Fruit fly (Drosophila melanogaster) whole organism, embryonic: ENCODE results near the gene cerv.

ENCODE experiments used
- Atf6 ChIP-seq: fragments of 200-800 bp; sonication (Bioruptor generic); IDR thresholded peaks from 2 replicates; pipeline ENCODE4 v1.3.6; 2022; ENCODE audit warnings: missing biosample characterization, missing genetic modification characterization
- CG10147 ChIP-seq: fragments of 200-800 bp; sonication (Bioruptor generic); optimal IDR thresholded peaks from 2 replicates; lab custom pipeline; 2019; ENCODE audit warnings: missing biosample characterization, mild to moderate bottlenecking, missing genetic modification characterization, moderate library complexity
- CG11247 ChIP-seq: fragments of 200-800 bp; sonication (Bioruptor generic); IDR thresholded peaks from 2 replicates; pipeline ENCODE4 v1.3.6; 2022; ENCODE audit warnings: missing biosample characterization, missing genetic modification characterization
- CG11398 ChIP-seq: fragments of 200-800 bp; sonication (Bioruptor generic); optimal IDR thresholded peaks from 2 replicates; lab custom pipeline; 2016; ENCODE audit warnings: missing biosample characterization, missing genetic modification characterization
- CG15479 ChIP-seq: fragments of 200-800 bp; sonication (Bioruptor generic); optimal IDR thresholded peaks from 3 replicates; lab custom pipeline; 2019; ENCODE audit warnings: missing biosample characterization, mild to moderate bottlenecking, missing genetic modification characterization, moderate library complexity
- CG1602 ChIP-seq: fragments of 200-800 bp; sonication (Bioruptor generic); optimal IDR thresholded peaks from 3 replicates; lab custom pipeline; 2016; ENCODE audit warnings: missing biosample characterization, missing genetic modification characterization
- CG17385 ChIP-seq: fragments of 200-800 bp; sonication (Bioruptor generic); optimal IDR thresholded peaks from 3 replicates; lab custom pipeline; 2018; ENCODE audit warnings: missing biosample characterization, mild to moderate bottlenecking, missing genetic modification characterization
- CG18599 ChIP-seq: fragments of 200-800 bp; sonication (Bioruptor generic); optimal IDR thresholded peaks from 3 replicates; lab custom pipeline; 2017; ENCODE audit warnings: missing biosample characterization, missing genetic modification characterization, mild to moderate bottlenecking, moderate library complexity, missing genetic modification reagents
- CG2116 ChIP-seq: fragments of 200-800 bp; sonication (Bioruptor generic); optimal IDR thresholded peaks from 3 replicates; lab custom pipeline; 2018; ENCODE audit warnings: missing biosample characterization, mild to moderate bottlenecking, missing genetic modification characterization
- CG2199 ChIP-seq: fragments of 200-800 bp; sonication (Bioruptor generic); IDR thresholded peaks from 3 replicates; pipeline ENCODE4 v1.3.6; 2022; ENCODE audit warnings: missing biosample characterization, missing genetic modification characterization
- CG31388 ChIP-seq: fragments of 200-800 bp; sonication (Bioruptor generic); optimal IDR thresholded peaks from 2 replicates; lab custom pipeline; 2016; ENCODE audit warnings: missing biosample characterization, missing genetic modification characterization
- CG31441 ChIP-seq: fragments of 200-800 bp; sonication (Bioruptor generic); IDR thresholded peaks from 2 replicates; pipeline ENCODE4 v1.3.6; 2022; ENCODE audit warnings: missing biosample characterization, missing genetic modification characterization
- CG32532 ChIP-seq: fragments of 200-800 bp; sonication (Bioruptor generic); IDR thresholded peaks from 2 replicates; pipeline ENCODE4 v1.3.6; 2022; ENCODE audit warnings: missing biosample characterization, missing genetic modification characterization
- CG3726 ChIP-seq: fragments of 200-800 bp; sonication (Bioruptor generic); IDR thresholded peaks from 3 replicates; pipeline ENCODE4, ENCODE4 v1.3.6; 2022; ENCODE audit warnings: missing biosample characterization, missing genetic modification characterization
- CG3847 ChIP-seq: fragments of 200-800 bp; sonication (Bioruptor generic); IDR thresholded peaks from 2 replicates; pipeline ENCODE4 v1.3.6; 2022; ENCODE audit warnings: missing biosample characterization, missing genetic modification characterization
- CG3995 ChIP-seq: fragments of 200-800 bp; sonication (Bioruptor generic); optimal IDR thresholded peaks from 3 replicates; lab custom pipeline; 2016; ENCODE audit warnings: missing biosample characterization, missing genetic modification characterization
- CG42726 ChIP-seq: fragments of 200-800 bp; sonication (Bioruptor generic); IDR thresholded peaks from 2 replicates; pipeline ENCODE4 v1.3.6; 2022; ENCODE audit warnings: missing biosample characterization, missing genetic modification characterization; ENCODE audit not compliant: partially characterized antibody
- CG5180 ChIP-seq: fragments of 200-800 bp; sonication (Bioruptor generic); optimal IDR thresholded peaks from 3 replicates; lab custom pipeline; 2017; ENCODE audit warnings: missing biosample characterization, missing genetic modification characterization, mild to moderate bottlenecking, moderate library complexity, missing genetic modification reagents
- CG5245 ChIP-seq: fragments of 200-800 bp; sonication (Bioruptor generic); optimal IDR thresholded peaks from 3 replicates; lab custom pipeline; 2016; ENCODE audit warnings: missing biosample characterization, missing genetic modification characterization
- CG6689 ChIP-seq: fragments of 200-800 bp; sonication (Bioruptor generic); IDR thresholded peaks from 2 replicates; pipeline ENCODE4 v1.3.6; 2022; ENCODE audit warnings: missing biosample characterization, missing genetic modification characterization
- CG9817 ChIP-seq: fragments of 200-800 bp; sonication (Bioruptor generic); optimal IDR thresholded peaks from 2 replicates; lab custom pipeline; 2018; ENCODE audit warnings: missing biosample characterization, mild to moderate bottlenecking, missing genetic modification characterization, moderate library complexity
- CoRest ChIP-seq: fragments of 200-800 bp; sonication (Bioruptor generic); optimal IDR thresholded peaks from 3 replicates; lab custom pipeline; 2018; ENCODE audit warnings: missing biosample characterization, mild to moderate bottlenecking, missing genetic modification characterization, moderate library complexity
- Dad ChIP-seq: fragments of 200-800 bp; sonication (Bioruptor generic); optimal IDR thresholded peaks from 3 replicates; lab custom pipeline; 2016; ENCODE audit warnings: missing biosample characterization, missing genetic modification characterization
- Dek ChIP-seq: fragments of 200-800 bp; sonication (Bioruptor generic); optimal IDR thresholded peaks from 3 replicates; lab custom pipeline; 2019; ENCODE audit warnings: missing biosample characterization, mild to moderate bottlenecking, missing genetic modification characterization, moderate library complexity
- E2f1 ChIP-seq: fragments of 200-800 bp; sonication (Bioruptor generic); IDR thresholded peaks from 2 replicates; pipeline ENCODE4 v1.3.6; 2022; ENCODE audit warnings: missing biosample characterization, missing genetic modification characterization
- Ets65A ChIP-seq: fragments of 200-800 bp; sonication (Bioruptor generic); peaks from one replicate; lab custom pipeline; 2016; ENCODE audit warnings: missing biosample characterization, missing genetic modification characterization
- Gug ChIP-seq: fragments of 200-800 bp; sonication (Bioruptor generic); IDR thresholded peaks from 4 replicates; pipeline ENCODE4 v1.3.6; 2022; ENCODE audit warnings: missing biosample characterization, missing genetic modification characterization
- Meics ChIP-seq: fragments of 200-800 bp; sonication (Bioruptor generic); optimal IDR thresholded peaks from 2 replicates; lab custom pipeline; 2017; ENCODE audit warnings: missing biosample characterization, mild to moderate bottlenecking, missing genetic modification characterization
- PHDP ChIP-seq: fragments of 200-800 bp; sonication (Bioruptor generic); optimal IDR thresholded peaks from 3 replicates; lab custom pipeline; 2018; ENCODE audit warnings: missing biosample characterization, mild to moderate bottlenecking, missing genetic modification characterization, moderate library complexity
- Vsx1 ChIP-seq: fragments of 200-800 bp; sonication (Bioruptor generic); optimal IDR thresholded peaks from 2 replicates; lab custom pipeline; 2017; ENCODE audit warnings: missing biosample characterization, mild to moderate bottlenecking, missing genetic modification characterization, missing genetic modification reagents
- amos ChIP-seq: fragments of 200-800 bp; sonication (Bioruptor generic); IDR thresholded peaks from 2 replicates; pipeline ENCODE4 v1.3.6; 2022; ENCODE audit warnings: missing biosample characterization, missing genetic modification characterization; ENCODE audit not compliant: partially characterized antibody
- bbx ChIP-seq: fragments of 200-800 bp; sonication (Bioruptor generic); IDR thresholded peaks from 2 replicates; pipeline ENCODE4 v1.3.6; 2022; ENCODE audit warnings: missing biosample characterization, missing genetic modification characterization; ENCODE audit not compliant: partially characterized antibody
- cas ChIP-seq: fragments of 200-800 bp; sonication (Bioruptor generic); IDR thresholded peaks from 2 replicates; pipeline ENCODE4 v1.3.6; 2022; ENCODE audit warnings: missing biosample characterization, missing genetic modification characterization
- cg ChIP-seq: fragments of 200-800 bp; sonication (Bioruptor generic); optimal IDR thresholded peaks from 3 replicates; lab custom pipeline; 2019; ENCODE audit warnings: missing biosample characterization, mild to moderate bottlenecking, missing genetic modification characterization, moderate library complexity
- croc ChIP-seq: fragments of 200-800 bp; sonication (Bioruptor generic); conservative IDR thresholded peaks from 3 replicates; pipeline ENCODE4 v1.3.6; 2022; ENCODE audit warnings: missing biosample characterization, missing genetic modification characterization
- dmrt11E ChIP-seq: fragments of 200-800 bp; sonication (Bioruptor generic); optimal IDR thresholded peaks from 3 replicates; lab custom pipeline; 2018; ENCODE audit warnings: missing biosample characterization, mild to moderate bottlenecking, missing genetic modification characterization, moderate library complexity
- dysf ChIP-seq: fragments of 200-800 bp; sonication (Bioruptor generic); IDR thresholded peaks from 3 replicates; pipeline ENCODE4 v1.3.6; 2022; ENCODE audit warnings: missing biosample characterization, missing genetic modification characterization
- fru ChIP-seq: fragments of >200 bp; optimal IDR thresholded peaks from 2 replicates; lab custom pipeline; 2017
- hb ChIP-seq: fragments of 200-800 bp; sonication (Bioruptor generic); IDR thresholded peaks from 3 replicates; pipeline ENCODE4 v1.3.6; 2022; ENCODE audit warnings: missing biosample characterization, missing genetic modification characterization; ENCODE audit not compliant: partially characterized antibody
- kni ChIP-seq: fragments of 200-800 bp; sonication (Bioruptor generic); optimal IDR thresholded peaks from 3 replicates; lab custom pipeline; 2017; ENCODE audit warnings: mild to moderate bottlenecking, missing biosample characterization, missing genetic modification reagents, missing genetic modification characterization
- phol ChIP-seq: fragments of 200-800 bp; sonication (Bioruptor generic); optimal IDR thresholded peaks from 3 replicates; lab custom pipeline; 2018; ENCODE audit warnings: missing biosample characterization, mild to moderate bottlenecking, missing genetic modification characterization, moderate library complexity
- sc ChIP-seq, 3 experiments: fragments of >200 bp in 2 of 3; fragments of 200-800 bp in 1 of 3; sonication (Bioruptor generic) in 1 of 3; optimal IDR thresholded peaks; 2 replicates in 2 of 3; 3 replicates in 1 of 3; lab custom pipeline; 2017; ENCODE audit warnings: mild to moderate bottlenecking in 1 of 3, missing biosample characterization in 1 of 3, missing genetic modification characterization in 1 of 3, missing genetic modification reagents in 1 of 3
- ssp ChIP-seq: fragments of 200-800 bp; sonication (Bioruptor generic); IDR thresholded peaks from 2 replicates; pipeline ENCODE4 v1.3.6; 2022; ENCODE audit warnings: missing biosample characterization, missing genetic modification characterization
- tgo ChIP-seq: fragments of 200-800 bp; sonication (Bioruptor generic); IDR thresholded peaks from 3 replicates; pipeline ENCODE4 v1.3.6; 2022; ENCODE audit warnings: missing biosample characterization, missing genetic modification characterization
- ttk ChIP-seq: fragments of 200-800 bp; sonication (Bioruptor generic); IDR thresholded peaks from 2 replicates; pipeline ENCODE4 v2.1.2; 2022; ENCODE audit warnings: missing biosample characterization, missing genetic modification characterization
- unc-4 ChIP-seq: fragments of 200-800 bp; sonication (Bioruptor generic); IDR thresholded peaks from 2 replicates; pipeline ENCODE4 v1.3.6; 2022; ENCODE audit warnings: missing biosample characterization, missing genetic modification characterization; ENCODE audit not compliant: partially characterized antibody

cerv gene

DNA sequence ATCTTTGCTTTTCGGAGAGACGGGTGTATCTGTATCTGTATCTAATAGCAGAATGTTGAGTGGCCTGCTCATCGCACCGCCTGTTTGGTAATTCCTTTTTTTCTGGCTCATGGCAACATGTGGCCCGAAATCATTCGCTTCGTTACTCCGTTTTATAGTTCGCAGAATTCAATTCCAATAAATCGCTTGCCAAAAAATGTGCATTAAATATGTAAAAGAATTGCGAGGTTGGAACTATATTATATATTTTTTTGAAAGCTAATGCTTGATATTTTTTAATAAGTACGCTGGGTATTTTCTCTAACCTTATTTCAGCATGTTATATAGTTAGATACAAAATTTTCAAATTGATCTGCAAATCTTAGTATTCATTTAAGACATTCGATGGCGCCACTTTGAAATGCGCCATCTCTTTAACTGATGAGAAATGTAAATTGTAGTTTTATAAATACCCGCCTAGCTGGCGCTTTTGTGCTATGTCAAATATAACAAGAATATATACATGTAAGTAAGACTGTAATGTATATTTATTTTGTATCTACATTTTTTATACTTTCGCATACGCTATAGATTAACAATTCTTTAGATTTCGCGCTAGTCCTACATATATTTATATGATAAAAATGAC is 16.4 kb upstream of the cerv start (continued):
- TF ChIP-seq Ets65A (GFP tag; lab: Kevin White, UChicago), result peak; percentile 69
- TF ChIP-seq phol (tag; lab: Kevin White, UChicago), result peak; percentile 18
- TF ChIP-seq dysf (GFP tag; lab: Robert Waterston, UW), result peak; percentile 55; the same call in 1 of the 3 replicates
- peak; percentile 66 for TF ChIP-seq CG42726
- no peak; the same call in 3 of the 4 replicates for TF ChIP-seq Gug (GFP tag; lab: Robert Waterston, UW)
- no peak for TF ChIP-seq CG17385 (GFP tag; lab: Kevin White, UChicago)
- TF ChIP-seq ssp (GFP tag; lab: Robert Waterston, UW), result 0 out of 2 replicates have a peak, but pooled peaks have one; percentile 15
- TF ChIP-seq Meics, result peak; percentile 27
- peak; percentile 28; the same call in 1 of the 2 replicates for TF ChIP-seq ttk
- peak; percentile 65 for TF ChIP-seq E2f1
- TF ChIP-seq tgo (GFP tag; lab: Robert Waterston, UW), result peak; percentile 49; the same call in 2 of the 3 replicates
- TF ChIP-seq Vsx1 (GFP tag; lab: Kevin White, UChicago), result peak; percentile 8
- 0 out of 3 replicates have a peak, but pooled peaks have one; percentile 31 for TF ChIP-seq hb (GFP tag; lab: Robert Waterston, UW)
- peak; percentile 66; the same call in 1 of the 3 replicates for TF ChIP-seq CG3726 (GFP tag; lab: Robert Waterston, UW)
- TF ChIP-seq CG2199 (GFP tag; lab: Robert Waterston, UW), result peak; percentile 96
- peak; percentile 77 for TF ChIP-seq CG11247 (GFP tag; lab: Robert Waterston, UW)
- TF ChIP-seq unc-4 (GFP tag; lab: Robert Waterston, UW), result 0 out of 2 replicates have a peak, but pooled peaks have one; percentile 34
- TF ChIP-seq, all 482 proteins: peak for 133

DNA sequence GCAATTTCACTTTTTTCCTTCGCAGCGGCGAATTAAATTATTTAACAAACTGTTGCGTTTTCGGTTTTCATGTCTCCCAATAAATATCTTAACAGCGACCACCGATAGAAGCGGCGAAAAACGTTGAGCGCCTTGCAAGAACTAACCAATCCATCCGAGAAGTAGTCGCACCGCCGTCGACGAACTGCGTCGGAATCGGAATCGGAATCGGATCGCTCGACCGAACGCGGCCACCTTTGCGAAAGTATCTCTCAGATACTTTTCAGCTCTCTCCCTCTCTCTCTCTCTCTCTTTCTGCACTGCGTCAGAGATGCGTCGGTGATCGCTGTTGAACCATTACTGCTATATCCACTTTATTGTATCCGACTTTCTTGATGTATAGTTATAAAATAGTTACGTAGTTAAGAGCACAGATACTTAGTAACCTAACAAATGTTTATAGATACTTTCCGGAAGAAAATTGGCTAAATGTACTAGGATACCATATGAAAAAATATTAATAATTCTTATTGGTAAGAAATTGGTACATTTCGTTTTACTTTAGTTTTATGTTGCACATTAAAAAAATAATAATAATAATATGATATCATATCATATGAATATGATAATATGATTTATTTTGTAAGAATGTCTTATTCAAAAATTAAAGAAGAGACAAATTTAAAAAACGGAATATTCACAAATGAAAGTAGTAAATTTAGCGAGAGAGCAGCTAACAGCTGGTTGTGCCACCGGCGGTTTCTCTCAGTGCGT is 15.7 kb upstream of the cerv start, which contains the start of gene Chsy:
Chsy (minus strand) TSS at position 58 of the 753 bp plus-strand sequence.
- TF ChIP-seq CG17385 (GFP tag; lab: Kevin White, UChicago) (peak; percentile 3), CG10147 (GFP tag; lab: Kevin White, UChicago) (no peak), CG11398 (GFP tag; lab: Kevin White, UChicago) (no peak), CG6689 (GFP tag; lab: Robert Waterston, UW) (0 out of 2 replicates have a peak, but pooled peaks have one; percentile 7), fru (lab: Kevin White, UChicago) (no peak), kni (no peak), dmrt11E (no peak), Dad (GFP tag; lab: Kevin White, UChicago) (no peak), Dek (tag; lab: Kevin White, UChicago) (no peak), cg (GFP tag; lab: Kevin White, UChicago) (no peak), ssp (GFP tag; lab: Robert Waterston, UW) (no peak), CG5245 (no peak), CG31441 (GFP tag; lab: Robert Waterston, UW) (peak; percentile 38; the same call in 1 of the 2 replicates), CG31388 (no peak), croc (no peak), CG9817 (tag; lab: Kevin White, UChicago) (no peak), CG3726 (GFP tag; lab: Robert Waterston, UW) (no peak), CG18599 (GFP tag; lab: Kevin White, UChicago) (no peak), CG1602 (GFP tag; lab: Kevin White, UChicago) (no peak), amos (GFP tag; lab: Robert Waterston, UW) (peak; percentile 31; the same call in 1 of the 2 replicates), CG2116 (GFP tag; lab: Kevin White, UChicago) (no peak), CG3847 (GFP tag; lab: Robert Waterston, UW) (no peak), CG15479 (GFP tag; lab: Kevin White, UChicago) (no peak), CoRest (tag; lab: Kevin White, UChicago) (peak; percentile 44), CG5180 (GFP tag; lab: Kevin White, UChicago) (peak; percentile 14), bbx (GFP tag; lab: Robert Waterston, UW) (no peak), sc (optimal IDR thresholded peaks at IDR 0.05; lab: Kevin White, UChicago) (no peak), sc (GFP tag; optimal IDR thresholded peaks at IDR 0.05; lab: Kevin White, UChicago) (no peak), Atf6 (GFP tag; lab: Robert Waterston, UW) (no peak), CG3995 (GFP tag; lab: Kevin White, UChicago) (peak; percentile 95), cas (no peak), CG32532 (GFP tag; lab: Robert Waterston, UW) (0 out of 2 replicates have a peak, but pooled peaks have one; percentile 10), PHDP (tag; lab: Kevin White, UChicago) (no peak)
